Fruit fly (Drosophila melanogaster) whole organism, wandering third instar larva: Measurements from ENCODE around the gene CG15336.

Experiments used
- CG32264 ChIP-seq: fragments of 200-800 bp; sonication (Bioruptor generic); optimal IDR thresholded peaks from 2 replicates; lab custom pipeline; 2016; ENCODE audit warnings: missing biosample characterization, missing genetic modification characterization
- CrebA ChIP-seq: fragments of 200-800 bp; sonication (Bioruptor generic); optimal IDR thresholded peaks from 2 replicates; lab custom pipeline; 2016; ENCODE audit warnings: missing biosample characterization, mild to moderate bottlenecking, missing genetic modification characterization, borderline replicate concordance
- Jra ChIP-seq: sonication (Bioruptor generic); optimal IDR thresholded peaks from 2 replicates; lab custom pipeline; 2016; ENCODE audit warnings: missing biosample characterization, missing genetic modification characterization
- pan ChIP-seq: fragments of >200 bp; optimal IDR thresholded peaks from 2 replicates; lab custom pipeline; 2017
- woc ChIP-seq: sonication (Bioruptor generic); optimal IDR thresholded peaks from 2 replicates; lab custom pipeline; 2016; ENCODE audit warnings: missing biosample characterization, mild to moderate bottlenecking, missing genetic modification characterization

- no peak for TF ChIP-seq CrebA (GFP tag; lab: Kevin White, UChicago)
- no peak for TF ChIP-seq CG32264 (GFP tag; lab: Kevin White, UChicago)
- TF ChIP-seq pan = no peak
- TF ChIP-seq Jra (GFP tag; lab: Kevin White, UChicago) = no peak
- no peak for TF ChIP-seq woc (GFP tag; lab: Kevin White, UChicago)
These were observed 34.1 kb upstream of the CG15336 start for dm6 chrX:8113386-8114279.
